Fruit fly (Drosophila melanogaster) whole organism, embryonic: ENCODE measurements around the gene AcCoAS.
A peak's percentile ranks its signal among the peaks of the same experiment; 100 is the strongest.

ENCODE experiments used
- Ada2b ChIP-seq: fragments of 200-800 bp; sonication (Bioruptor generic); IDR thresholded peaks from 2 replicates; pipeline ENCODE4 v1.3.6; 2022; ENCODE audit warnings: missing biosample characterization, missing genetic modification characterization
- Atf3 ChIP-seq: fragments of 200-800 bp; sonication (Bioruptor generic); optimal IDR thresholded peaks from 3 replicates; lab custom pipeline; 2016; ENCODE audit warnings: missing biosample characterization, missing genetic modification characterization
- CG11723 ChIP-seq: fragments of 200-800 bp; sonication (Bioruptor generic); optimal IDR thresholded peaks from 2 replicates; lab custom pipeline; 2017; ENCODE audit warnings: missing biosample characterization, mild to moderate bottlenecking, missing genetic modification characterization
- CG1233 ChIP-seq: fragments of 200-800 bp; sonication (Bioruptor generic); optimal IDR thresholded peaks from 4 replicates; lab custom pipeline; 2018; ENCODE audit warnings: missing biosample characterization, mild to moderate bottlenecking, missing genetic modification characterization
- CG13424 ChIP-seq: fragments of 200-800 bp; sonication (Bioruptor generic); optimal IDR thresholded peaks from 2 replicates; lab custom pipeline; 2019; ENCODE audit warnings: missing biosample characterization, mild to moderate bottlenecking, missing genetic modification characterization, moderate library complexity
- CG1603 ChIP-seq: fragments of 200-800 bp; sonication (Bioruptor generic); optimal IDR thresholded peaks from 2 replicates; lab custom pipeline; 2019; ENCODE audit warnings: missing biosample characterization, mild to moderate bottlenecking, missing genetic modification characterization, moderate library complexity
- CG18011 ChIP-seq: fragments of 200-800 bp; sonication (Bioruptor generic); optimal IDR thresholded peaks from 2 replicates; lab custom pipeline; 2017; ENCODE audit warnings: missing biosample characterization, missing genetic modification characterization, mild to moderate bottlenecking, moderate library complexity, missing genotype
- CG18476 ChIP-seq: fragments of 200-800 bp; sonication (Bioruptor generic); optimal IDR thresholded peaks from 2 replicates; lab custom pipeline; 2016; ENCODE audit warnings: missing biosample characterization, mild to moderate bottlenecking, missing genetic modification characterization
- CG2678 ChIP-seq: fragments of 200-800 bp; sonication (Bioruptor generic); optimal IDR thresholded peaks from 3 replicates; lab custom pipeline; 2019; ENCODE audit warnings: missing biosample characterization, mild to moderate bottlenecking, missing genetic modification characterization, moderate library complexity
- CG3407 ChIP-seq: fragments of 200-800 bp; sonication (Bioruptor generic); optimal IDR thresholded peaks from 2 replicates; lab custom pipeline; 2018; ENCODE audit warnings: missing biosample characterization, mild to moderate bottlenecking, missing genetic modification characterization
- CG34376 ChIP-seq: fragments of 200-800 bp; sonication (Bioruptor generic); optimal IDR thresholded peaks from 2 replicates; lab custom pipeline; 2018; ENCODE audit warnings: missing biosample characterization, mild to moderate bottlenecking, missing genetic modification characterization
- CG4617 ChIP-seq: fragments of 200-800 bp; sonication (Bioruptor generic); optimal IDR thresholded peaks from 3 replicates; lab custom pipeline; 2016; ENCODE audit warnings: missing biosample characterization, missing genetic modification characterization, borderline replicate concordance
- CG4707 ChIP-seq: fragments of 200-800 bp; sonication (Bioruptor generic); optimal IDR thresholded peaks from 2 replicates; lab custom pipeline; 2018; ENCODE audit warnings: missing biosample characterization, mild to moderate bottlenecking, missing genetic modification characterization, moderate library complexity
- CG4730 ChIP-seq: fragments of 200-800 bp; sonication (Bioruptor generic); IDR thresholded peaks from 2 replicates; pipeline ENCODE4 v1.3.6; 2022; ENCODE audit warnings: missing biosample characterization, missing genetic modification characterization
- CG6683 ChIP-seq: fragments of 200-800 bp; sonication (Bioruptor generic); optimal IDR thresholded peaks from 2 replicates; lab custom pipeline; 2017; ENCODE audit warnings: missing biosample characterization, mild to moderate bottlenecking, missing genetic modification characterization, missing genetic modification reagents
- CG6765 ChIP-seq: fragments of 200-800 bp; sonication (Bioruptor generic); optimal IDR thresholded peaks from 3 replicates; lab custom pipeline; 2017; ENCODE audit warnings: missing biosample characterization, mild to moderate bottlenecking, missing genetic modification characterization
- CG6791 ChIP-seq: fragments of 200-800 bp; sonication (Bioruptor generic); IDR thresholded peaks from 3 replicates; pipeline ENCODE4 v1.3.6; 2022; ENCODE audit warnings: missing biosample characterization, missing genetic modification characterization; ENCODE audit not compliant: partially characterized antibody
- CG8281 ChIP-seq: fragments of 200-800 bp; sonication (Bioruptor generic); optimal IDR thresholded peaks from 2 replicates; lab custom pipeline; 2018; ENCODE audit warnings: missing biosample characterization, mild to moderate bottlenecking, missing genetic modification characterization, moderate library complexity
- CrebB ChIP-seq: fragments of 200-800 bp; sonication (Bioruptor generic); optimal IDR thresholded peaks from 3 replicates; lab custom pipeline; 2018; ENCODE audit warnings: missing biosample characterization, mild to moderate bottlenecking, missing genetic modification characterization
- Deaf1 ChIP-seq: fragments of 200-800 bp; optimal IDR thresholded peaks from 3 replicates; lab custom pipeline; 2019; ENCODE audit warnings: missing biosample characterization, mild to moderate bottlenecking, missing genetic modification characterization, moderate library complexity
- ERR ChIP-seq: fragments of 200-800 bp; sonication (Bioruptor generic); optimal IDR thresholded peaks from 2 replicates; lab custom pipeline; 2016; ENCODE audit warnings: missing biosample characterization, missing genetic modification characterization
- Fer2 ChIP-seq: fragments of 200-800 bp; sonication (Bioruptor generic); optimal IDR thresholded peaks from 2 replicates; lab custom pipeline; 2018; ENCODE audit warnings: missing biosample characterization, mild to moderate bottlenecking, missing genetic modification characterization, moderate library complexity
- Gug ChIP-seq: fragments of 200-800 bp; sonication (Bioruptor generic); IDR thresholded peaks from 4 replicates; pipeline ENCODE4 v1.3.6; 2022; ENCODE audit warnings: missing biosample characterization, missing genetic modification characterization
- H2.0 ChIP-seq: fragments of 200-800 bp; sonication (Bioruptor generic); IDR thresholded peaks from 2 replicates; pipeline ENCODE4 v1.3.6; 2022; ENCODE audit warnings: missing biosample characterization, missing genetic modification characterization
- HHEX ChIP-seq: fragments of 200-800 bp; sonication (Bioruptor generic); optimal IDR thresholded peaks from 3 replicates; lab custom pipeline; 2017; ENCODE audit warnings: missing biosample characterization, mild to moderate bottlenecking, missing genetic modification characterization, missing genetic modification reagents
- Kr ChIP-seq: fragments of 200-800 bp; sonication (Bioruptor generic); optimal IDR thresholded peaks from 2 replicates; lab custom pipeline; 2017; ENCODE audit warnings: missing biosample characterization, mild to moderate bottlenecking, missing genetic modification characterization
- Med ChIP-seq: fragments of 200-800 bp; sonication (Bioruptor generic); peaks from one replicate; lab custom pipeline; 2016; ENCODE audit warnings: missing biosample characterization, missing genetic modification characterization, mild to moderate bottlenecking, inconsistent platforms, moderate library complexity
- Nf-YA ChIP-seq: fragments of 200-800 bp; sonication (Bioruptor generic); IDR thresholded peaks from 2 replicates; pipeline ENCODE4 v1.3.6; 2022; ENCODE audit warnings: missing biosample characterization, missing genetic modification characterization
- NfI ChIP-seq: fragments of 200-800 bp; sonication (Bioruptor generic); optimal IDR thresholded peaks from 3 replicates; lab custom pipeline; 2018; ENCODE audit warnings: missing biosample characterization, mild to moderate bottlenecking, missing genetic modification characterization, moderate library complexity
- Six4 ChIP-seq: fragments of 200-800 bp; sonication (Bioruptor generic); optimal IDR thresholded peaks from 2 replicates; lab custom pipeline; 2016; ENCODE audit warnings: missing biosample characterization, missing genetic modification characterization
- Xbp1 ChIP-seq: fragments of 200-800 bp; sonication (Bioruptor generic); optimal IDR thresholded peaks from 3 replicates; lab custom pipeline; 2016; ENCODE audit warnings: missing biosample characterization, mild to moderate bottlenecking, missing genetic modification characterization
- Xrp1 ChIP-seq: fragments of 200-800 bp; sonication (Bioruptor generic); IDR thresholded peaks from 2 replicates; pipeline ENCODE4 v1.3.6; 2022; ENCODE audit warnings: missing biosample characterization, missing genetic modification characterization
- ap ChIP-seq: fragments of 200-800 bp; sonication (Bioruptor generic); IDR thresholded peaks from 2 replicates; pipeline ENCODE4 v1.3.6; 2022; ENCODE audit warnings: missing biosample characterization, missing genetic modification characterization
- cato ChIP-seq: fragments of 200-800 bp; sonication (Bioruptor generic); optimal IDR thresholded peaks from 2 replicates; lab custom pipeline; 2016; ENCODE audit warnings: missing biosample characterization, missing genetic modification characterization, borderline replicate concordance
- cg ChIP-seq: fragments of 200-800 bp; sonication (Bioruptor generic); optimal IDR thresholded peaks from 3 replicates; lab custom pipeline; 2019; ENCODE audit warnings: missing biosample characterization, mild to moderate bottlenecking, missing genetic modification characterization, moderate library complexity
- chif ChIP-seq, 2 experiments: fragments of 200-800 bp; sonication (Bioruptor generic); optimal IDR thresholded peaks; 3 replicates each; lab custom pipeline; 2016; ENCODE audit warnings: missing biosample characterization in 2 of 2, missing genetic modification characterization in 2 of 2
- fd102C ChIP-seq: fragments of 200-800 bp; sonication (Bioruptor generic); optimal IDR thresholded peaks from 2 replicates; lab custom pipeline; 2018; ENCODE audit warnings: missing biosample characterization, mild to moderate bottlenecking, missing genetic modification characterization, moderate library complexity
- ftz-f1 ChIP-seq: fragments of 200-800 bp; sonication (Bioruptor generic); optimal IDR thresholded peaks from 2 replicates; lab custom pipeline; 2016; ENCODE audit warnings: missing biosample characterization, missing genetic modification characterization
- gce ChIP-seq: fragments of 200-800 bp; sonication (Bioruptor generic); IDR thresholded peaks from 3 replicates; pipeline ENCODE4 v1.3.6; 2022; ENCODE audit warnings: missing biosample characterization, missing genetic modification characterization
- kni ChIP-seq: fragments of 200-800 bp; sonication (Bioruptor generic); optimal IDR thresholded peaks from 3 replicates; lab custom pipeline; 2017; ENCODE audit warnings: mild to moderate bottlenecking, missing biosample characterization, missing genetic modification reagents, missing genetic modification characterization
- lov ChIP-seq, 2 experiments: fragments of 200-800 bp in 1 of 2; fragments of >200 bp in 1 of 2; sonication (Bioruptor generic) in 1 of 2; IDR thresholded peaks in 1 of 2; optimal IDR thresholded peaks in 1 of 2; 2 replicates in 1 of 2; 3 replicates in 1 of 2; pipeline versions ENCODE4 v1.3.6 to Lab custom; 2017 to 2022; ENCODE audit warnings: missing biosample characterization in 1 of 2, missing genetic modification characterization in 1 of 2
- oc ChIP-seq: fragments of 200-800 bp; sonication (Bioruptor generic); optimal IDR thresholded peaks from 2 replicates; lab custom pipeline; 2018; ENCODE audit warnings: missing biosample characterization, mild to moderate bottlenecking, missing genetic modification characterization, moderate library complexity
- org-1 ChIP-seq: fragments of 200-800 bp; sonication (Bioruptor generic); optimal IDR thresholded peaks from 2 replicates; lab custom pipeline; 2017; ENCODE audit warnings: missing biosample characterization, missing genetic modification characterization
- stc ChIP-seq: fragments of 200-800 bp; sonication (Bioruptor generic); IDR thresholded peaks from 2 replicates; pipeline ENCODE4 v1.3.6; 2022; ENCODE audit warnings: missing biosample characterization, missing genetic modification characterization
- stwl ChIP-seq: fragments of 200-800 bp; sonication (Bioruptor generic); optimal IDR thresholded peaks from 3 replicates; lab custom pipeline; 2018; ENCODE audit warnings: missing biosample characterization, mild to moderate bottlenecking, missing genetic modification characterization, moderate library complexity
- tap ChIP-seq: fragments of 200-800 bp; optimal IDR thresholded peaks from 3 replicates; lab custom pipeline; 2019; ENCODE audit warnings: missing biosample characterization, mild to moderate bottlenecking, missing genetic modification characterization, moderate library complexity
- toy ChIP-seq: fragments of 200-800 bp; sonication (Bioruptor generic); IDR thresholded peaks from 2 replicates; pipeline ENCODE4 v1.3.6; 2022; ENCODE audit warnings: missing biosample characterization, missing genetic modification characterization
- ttk ChIP-seq: fragments of 200-800 bp; sonication (Bioruptor generic); IDR thresholded peaks from 2 replicates; pipeline ENCODE4 v2.1.2; 2022; ENCODE audit warnings: missing biosample characterization, missing genetic modification characterization

Gene AcCoAS

DNA sequence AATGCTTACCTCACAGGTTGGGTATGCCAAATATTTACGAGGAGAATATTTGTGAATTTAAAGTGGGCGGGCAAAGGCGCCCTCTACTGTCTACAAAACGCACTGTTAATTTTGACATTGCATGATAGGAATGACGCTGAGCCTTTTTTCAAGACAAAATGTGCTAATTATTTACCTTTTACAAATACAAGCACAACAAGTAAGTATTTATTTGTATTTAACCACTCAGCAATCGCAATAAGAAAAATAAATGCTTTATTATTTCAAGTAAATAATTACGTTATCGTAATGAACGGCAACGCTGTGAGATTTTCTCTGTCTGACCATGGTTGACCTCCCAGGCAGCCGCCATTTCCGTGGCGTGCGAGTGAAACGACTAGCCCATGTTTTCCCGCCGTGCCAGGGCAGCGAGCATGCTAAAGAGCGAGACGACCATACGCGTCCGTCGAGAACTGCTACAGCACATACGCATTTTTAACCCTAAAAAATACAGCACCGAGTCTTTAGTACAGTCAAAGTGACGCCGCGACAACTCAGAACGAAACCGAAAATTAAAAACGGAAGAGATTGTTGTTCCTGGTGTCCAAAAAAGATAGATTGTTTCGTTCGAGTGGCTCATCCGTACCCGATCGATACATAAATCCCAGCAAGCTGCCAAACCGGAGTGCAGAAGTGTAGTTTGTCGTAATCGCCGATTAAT, 5.7 kb upstream of the AcCoAS start, which contains the start of the genes CG12974 and pzg (continued):
- TF ChIP-seq stwl (tag; lab: Kevin White, UChicago) (peak; percentile 61), CG1603 (tag; lab: Kevin White, UChicago) (peak; percentile 97), CG18011 (peak; percentile 50), CG11723 (peak; percentile 8), CG6791 (peak; percentile 67; the same call in 2 of the 3 replicates), Gug (no peak), NfI (GFP tag; lab: Kevin White, UChicago) (peak; percentile 80), H2.0 (GFP tag; lab: Robert Waterston, UW) (peak; percentile 73; the same call in 1 of the 2 replicates), ERR (GFP tag; lab: Kevin White, UChicago) (peak; percentile 79), chif (GFP tag; optimal IDR thresholded peaks at IDR 0.05; lab: Kevin White, UChicago) (peak; percentile 71 to 84), lov (optimal IDR thresholded peaks at IDR 0.05; lab: Kevin White, UChicago) (no peak), lov (GFP tag; IDR thresholded peaks at IDR 0.05; lab: Robert Waterston, UW) (peak; percentile 81; the same call in 2 of the 3 replicates), org-1 (GFP tag; lab: Kevin White, UChicago) (peak; percentile 21), Nf-YA (GFP tag; lab: Robert Waterston, UW) (peak; percentile 50; the same call in 1 of the 2 replicates), Ada2b (GFP tag; lab: Robert Waterston, UW) (peak; percentile 78), CG13424 (tag; lab: Kevin White, UChicago) (peak; percentile 96), HHEX (GFP tag; lab: Kevin White, UChicago) (peak; percentile 44), stc (GFP tag; lab: Robert Waterston, UW) (peak; percentile 62; the same call in 1 of the 2 replicates), Fer2 (tag; lab: Kevin White, UChicago) (peak; percentile 61), CG4707 (GFP tag; lab: Kevin White, UChicago) (peak; percentile 10), CG3407 (GFP tag; lab: Kevin White, UChicago) (peak; percentile 59), tap (tag; lab: Kevin White, UChicago) (no peak), CG18476 (peak; percentile 59), CG6765 (GFP tag; lab: Kevin White, UChicago) (peak; percentile 65), Atf3 (GFP tag; lab: Kevin White, UChicago) (peak; percentile 55), ftz-f1 (GFP tag; lab: Kevin White, UChicago) (peak; percentile 76), gce (no peak), ttk (GFP tag; lab: Robert Waterston, UW) (peak; percentile 79), CG6683 (GFP tag; lab: Kevin White, UChicago) (no peak), cato (GFP tag; lab: Kevin White, UChicago) (peak; percentile 49), cg (no peak), CrebB (peak; percentile 44), CG8281 (tag; lab: Kevin White, UChicago) (no peak), kni (GFP tag; lab: Kevin White, UChicago) (peak; percentile 77), toy (GFP tag; lab: Robert Waterston, UW) (peak; percentile 53; the same call in 1 of the 2 replicates), oc (tag; lab: Kevin White, UChicago) (no peak), ap (GFP tag; lab: Robert Waterston, UW) (peak; percentile 42; the same call in 1 of the 2 replicates), Kr (GFP tag; lab: Kevin White, UChicago) (peak; percentile 89), CG34376 (GFP tag; lab: Kevin White, UChicago) (no peak), CG1233 (peak; percentile 74), Med (GFP tag; lab: Kevin White, UChicago) (peak; percentile 96), Xrp1 (GFP tag; lab: Robert Waterston, UW) (peak; percentile 86), CG4617 (peak; percentile 62), Xbp1 (GFP tag; lab: Kevin White, UChicago) (peak; percentile 91), CG4730 (GFP tag; lab: Robert Waterston, UW) (peak; percentile 61), Six4 (GFP tag; lab: Kevin White, UChicago) (peak; percentile 16), fd102C (no peak), Deaf1 (tag; lab: Kevin White, UChicago) (no peak), CG2678 (peak; percentile 70)
